In genomic region chr2L:1500312-1500711, dm6 we compare ENCODE assay signal across 2 fruit fly cellular contexts.
TF ChIP-seq lines count a peak whose summit lies in the region.

TSS of gene CG18131 (minus strand) at chr2L:1500608.

- no peak for TF ChIP-seq CTCF in whole organism, embryonic (GFP tag; optimal IDR thresholded peaks at IDR 0.05; lab: Kevin White, UChicago)

TF ChIP-seq in whole organism, embryonic, 481 proteins besides CTCF, POLR2A, EP300 and RAD21:
- TF ChIP-seq Ets65A (GFP tag; lab: Kevin White, UChicago) (peak; percentile 10), stwl (tag; optimal IDR thresholded peaks at IDR 0.05; lab: Kevin White, UChicago) (peak; percentile 85), CG15011 (GFP tag; optimal IDR thresholded peaks at IDR 0.05; lab: Kevin White, UChicago) (no peak), CG2199 (GFP tag; IDR thresholded peaks at IDR 0.05; lab: Robert Waterston, UW) (no peak)

TF ChIP-seq in whole organism, prepupa, 60 proteins besides CTCF, POLR2A, EP300 and RAD21:
- TF ChIP-seq CG6808 (GFP tag; optimal IDR thresholded peaks at IDR 0.05; lab: Kevin White, UChicago) (peak; percentile 71), CG32006 (GFP tag; optimal IDR thresholded peaks at IDR 0.05; lab: Kevin White, UChicago) (no peak)
